Comparison of ENCODE assay signal across 5 fruit fly cellular contexts in the genomic region with DNA sequence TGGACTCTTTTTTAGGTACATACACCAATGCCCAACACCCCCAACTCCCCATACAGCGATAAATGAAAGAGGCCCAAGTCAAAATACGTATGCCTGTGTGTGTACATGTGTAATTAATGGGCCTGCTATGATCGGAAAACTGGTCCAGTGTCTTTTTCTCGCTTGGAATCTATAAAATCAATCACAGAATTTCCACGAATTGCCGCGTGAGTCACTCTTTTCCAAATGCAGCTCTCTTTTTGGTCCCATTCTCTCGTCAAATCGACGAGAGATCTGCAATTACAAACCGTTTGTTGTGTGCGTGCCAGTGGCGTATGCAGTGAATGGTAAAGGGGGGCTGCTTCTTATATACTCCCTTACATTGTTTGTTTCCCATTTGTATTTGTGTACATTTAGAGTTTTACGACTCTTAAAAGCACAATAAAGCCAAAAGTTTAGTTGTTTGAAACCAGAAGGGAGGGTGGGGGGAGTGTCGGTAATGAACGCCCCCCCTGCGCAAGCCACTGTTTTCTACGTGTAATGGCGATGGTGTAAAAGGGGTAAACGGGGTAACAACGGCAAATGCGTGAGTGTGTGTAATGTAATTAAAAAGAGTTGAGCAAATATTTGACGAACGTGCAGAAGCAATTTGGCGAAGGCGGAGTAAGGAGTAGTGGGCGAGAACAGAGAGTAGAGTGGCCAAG.
TF ChIP-seq lines count a peak whose summit lies in the region.

No protein-coding gene starts in this region.

TF ChIP-seq in whole organism, adult, 20 proteins besides CTCF, POLR2A, EP300 and RAD21 (continued from another document):
- no peak for TF ChIP-seq kay (GFP tag; lab: Kevin White, UChicago; ENCODE audit: borderline replicate concordance)
- peak; percentile 87 for TF ChIP-seq Hr96 (GFP tag; optimal IDR thresholded peaks at IDR 0.05; lab: Kevin White, UChicago)
- peak; percentile 7 for TF ChIP-seq cic (GFP tag; optimal IDR thresholded peaks at IDR 0.05; lab: Kevin White, UChicago)
- peak; percentile 83 for TF ChIP-seq CG1620 (GFP tag; optimal IDR thresholded peaks at IDR 0.05; lab: Kevin White, UChicago)

TF ChIP-seq in whole organism, embryonic, 481 proteins besides CTCF, POLR2A, EP300 and RAD21 (continued from another document and continues in another):
- TF ChIP-seq MTF-1 (GFP tag; optimal IDR thresholded peaks at IDR 0.05; lab: Kevin White, UChicago; ENCODE audit: borderline replicate concordance) (peak; percentile 77), Camta (GFP tag; optimal IDR thresholded peaks at IDR 0.05; lab: Kevin White, UChicago) (peak; percentile 89), zen (tag; optimal IDR thresholded peaks at IDR 0.05; lab: Kevin White, UChicago) (peak; percentile 92), CG15073 (GFP tag; optimal IDR thresholded peaks at IDR 0.05; lab: Kevin White, UChicago) (peak; percentile 67), CG10565 (GFP tag; optimal IDR thresholded peaks at IDR 0.05; lab: Kevin White, UChicago) (no peak), CkIIα-i1 (GFP tag; IDR thresholded peaks at IDR 0.05; lab: Robert Waterston, UW) (peak; percentile 80), Sox100B (GFP tag; optimal IDR thresholded peaks at IDR 0.05; lab: Kevin White, UChicago) (peak; percentile 88), CG1792 (GFP tag; optimal IDR thresholded peaks at IDR 0.05; lab: Kevin White, UChicago) (peak; percentile 91), MBD-R2 (GFP tag; IDR thresholded peaks at IDR 0.05; lab: Robert Waterston, UW) (peak; percentile 76), zf30C (GFP tag; optimal IDR thresholded peaks at IDR 0.05; lab: Kevin White, UChicago) (no peak), Atf6 (GFP tag; IDR thresholded peaks at IDR 0.05; lab: Robert Waterston, UW) (peak; percentile 91), wdn (GFP tag; IDR thresholded peaks at IDR 0.05; lab: Robert Waterston, UW) (peak; percentile 84), ranshi (GFP tag; IDR thresholded peaks at IDR 0.05; lab: Robert Waterston, UW) (peak; percentile 93), pfk (GFP tag; optimal IDR thresholded peaks at IDR 0.05; lab: Kevin White, UChicago) (no peak), CG4730 (GFP tag; IDR thresholded peaks at IDR 0.05; lab: Robert Waterston, UW) (peak; percentile 95), Lim3 (GFP tag; IDR thresholded peaks at IDR 0.05; lab: Robert Waterston, UW) (peak; percentile 86), fd102C (GFP tag; optimal IDR thresholded peaks at IDR 0.05; lab: Kevin White, UChicago) (peak; percentile 56), ham (GFP tag; IDR thresholded peaks at IDR 0.05; lab: Robert Waterston, UW) (peak; percentile 78), CG8944 (GFP tag; optimal IDR thresholded peaks at IDR 0.05; lab: Kevin White, UChicago) (peak; percentile 95), Lhr (GFP tag; optimal IDR thresholded peaks at IDR 0.05; lab: Kevin White, UChicago) (peak; percentile 81), CG4404 (GFP tag; IDR thresholded peaks at IDR 0.05; lab: Robert Waterston, UW) (peak; percentile 92), nerfin-2 (GFP tag; IDR thresholded peaks at IDR 0.05; lab: Robert Waterston, UW; ENCODE audit: partially characterized antibody) (no peak), HLH3B (GFP tag; IDR thresholded peaks at IDR 0.05; lab: Robert Waterston, UW) (peak; percentile 95), onecut (GFP tag; IDR thresholded peaks at IDR 0.05; lab: Robert Waterston, UW) (peak; percentile 89), pnt (GFP tag; optimal IDR thresholded peaks at IDR 0.05; lab: Kevin White, UChicago) (peak; percentile 95), NfI (GFP tag; optimal IDR thresholded peaks at IDR 0.05; lab: Kevin White, UChicago) (peak; percentile 92), btn (GFP tag; optimal IDR thresholded peaks at IDR 0.05; lab: Kevin White, UChicago) (peak; percentile 93), ac (GFP tag; optimal IDR thresholded peaks at IDR 0.05; lab: Kevin White, UChicago) (peak; percentile 83), CG4617 (GFP tag; optimal IDR thresholded peaks at IDR 0.05; lab: Kevin White, UChicago; ENCODE audit: borderline replicate concordance) (peak; percentile 86)

TF ChIP-seq in whole organism, prepupa, 60 proteins besides CTCF, POLR2A, EP300 and RAD21 (continued from another document and continues in another):
- TF ChIP-seq CG3919 (GFP tag; optimal IDR thresholded peaks at IDR 0.05; lab: Kevin White, UChicago), result peak; percentile 94
- TF ChIP-seq CG11762 (GFP tag; optimal IDR thresholded peaks at IDR 0.05; lab: Kevin White, UChicago; ENCODE audit: insufficient read depth), result peak; percentile 86
- TF ChIP-seq ss (GFP tag; optimal IDR thresholded peaks at IDR 0.05; lab: Kevin White, UChicago), result peak; percentile 89 to 91
- peak; percentile 91 for TF ChIP-seq CG8632 (GFP tag; optimal IDR thresholded peaks at IDR 0.05; lab: Kevin White, UChicago)
- peak; percentile 97 for TF ChIP-seq pdm3 (GFP tag; optimal IDR thresholded peaks at IDR 0.05; lab: Kevin White, UChicago)
- peak; percentile 94 for TF ChIP-seq Sox102F (GFP tag; optimal IDR thresholded peaks at IDR 0.05; lab: Kevin White, UChicago)
- peak; percentile 94 for TF ChIP-seq CG4318 (GFP tag; optimal IDR thresholded peaks at IDR 0.05; lab: Kevin White, UChicago)
- peak; percentile 88 for TF ChIP-seq spab (GFP tag; optimal IDR thresholded peaks at IDR 0.05; lab: Kevin White, UChicago)
- peak; percentile 91 for TF ChIP-seq CG10669 (GFP tag; optimal IDR thresholded peaks at IDR 0.05; lab: Kevin White, UChicago)
- TF ChIP-seq Eip75B (GFP tag; optimal IDR thresholded peaks at IDR 0.05; lab: Kevin White, UChicago), result peak; percentile 94
- peak; percentile 96 for TF ChIP-seq Hr4 (GFP tag; optimal IDR thresholded peaks at IDR 0.05; lab: Kevin White, UChicago)
- peak; percentile 92 for TF ChIP-seq Ets96B (tag; optimal IDR thresholded peaks at IDR 0.05; lab: Kevin White, UChicago)
- TF ChIP-seq CG6276 (GFP tag; optimal IDR thresholded peaks at IDR 0.05; lab: Kevin White, UChicago), result peak; percentile 93
- peak; percentile 95 for TF ChIP-seq CG6854 (GFP tag; optimal IDR thresholded peaks at IDR 0.05; lab: Kevin White, UChicago)
- peak; percentile 96 for TF ChIP-seq Sox14 (GFP tag; optimal IDR thresholded peaks at IDR 0.05; lab: Kevin White, UChicago)
- TF ChIP-seq vri (GFP tag; optimal IDR thresholded peaks at IDR 0.05; lab: Kevin White, UChicago), result peak; percentile 68
- TF ChIP-seq Eip93F (GFP tag; optimal IDR thresholded peaks at IDR 0.05; lab: Kevin White, UChicago), result peak; percentile 74
- peak; percentile 95 for TF ChIP-seq CG6792 (GFP tag; optimal IDR thresholded peaks at IDR 0.05; lab: Kevin White, UChicago)
- TF ChIP-seq CG31627 (GFP tag; optimal IDR thresholded peaks at IDR 0.05; lab: Kevin White, UChicago), result peak; percentile 96
- TF ChIP-seq salr (GFP tag; optimal IDR thresholded peaks at IDR 0.05; lab: Kevin White, UChicago), result peak; percentile 90 to 92
- TF ChIP-seq esn (GFP tag; optimal IDR thresholded peaks at IDR 0.05; lab: Kevin White, UChicago), result peak; percentile 95
- peak; percentile 98 for TF ChIP-seq Hr39 (GFP tag; optimal IDR thresholded peaks at IDR 0.05; lab: Kevin White, UChicago)
- peak; percentile 94 for TF ChIP-seq CG7368 (GFP tag; optimal IDR thresholded peaks at IDR 0.05; lab: Kevin White, UChicago)
- TF ChIP-seq Ets21C (GFP tag; optimal IDR thresholded peaks at IDR 0.05; lab: Kevin White, UChicago), result peak; percentile 95
- peak; percentile 95 for TF ChIP-seq topi (GFP tag; optimal IDR thresholded peaks at IDR 0.05; lab: Kevin White, UChicago)
- peak; percentile 92 for TF ChIP-seq Lpt (GFP tag; optimal IDR thresholded peaks at IDR 0.05; lab: Kevin White, UChicago)
- TF ChIP-seq CG15336 (GFP tag; IDR thresholded peaks at IDR 0.05; lab: Robert Waterston, UW), result peak; percentile 96
- peak; percentile 88 for TF ChIP-seq Hr38 (GFP tag; optimal IDR thresholded peaks at IDR 0.05; lab: Kevin White, UChicago)
- peak; percentile 97 for TF ChIP-seq CG6163 (GFP tag; IDR thresholded peaks at IDR 0.05; lab: Robert Waterston, UW)
- peak; percentile 95 for TF ChIP-seq CG11902 (GFP tag; optimal IDR thresholded peaks at IDR 0.05; lab: Kevin White, UChicago)

TF ChIP-seq in whole organism, pupa, 21 proteins besides CTCF, POLR2A, EP300 and RAD21 (continued from another document):
- peak; percentile 91 for TF ChIP-seq CG17806 (tag; optimal IDR thresholded peaks at IDR 0.05; lab: Kevin White, UChicago)
- peak; percentile 92 for TF ChIP-seq CG9948 (tag; optimal IDR thresholded peaks at IDR 0.05; lab: Kevin White, UChicago)
- TF ChIP-seq CG14655 (GFP tag; optimal IDR thresholded peaks at IDR 0.05; lab: Kevin White, UChicago), result peak; percentile 94

TF ChIP-seq in whole organism, wandering third instar larva, 38 proteins besides CTCF, POLR2A, EP300 and RAD21 (continued from another document):
- TF ChIP-seq dsf (GFP tag; optimal IDR thresholded peaks at IDR 0.05; lab: Kevin White, UChicago; ENCODE audit: borderline replicate concordance) (peak; percentile 6), N (GFP tag; optimal IDR thresholded peaks at IDR 0.05; lab: Kevin White, UChicago) (no peak), Rel (GFP tag; optimal IDR thresholded peaks at IDR 0.05; lab: Kevin White, UChicago) (no peak), Rel (tag; optimal IDR thresholded peaks at IDR 0.05; lab: Kevin White, UChicago) (peak; percentile 54), Mio (GFP tag; optimal IDR thresholded peaks at IDR 0.05; lab: Kevin White, UChicago) (no peak), Jra (GFP tag; optimal IDR thresholded peaks at IDR 0.05; lab: Kevin White, UChicago) (peak; percentile 77), lola (GFP tag; optimal IDR thresholded peaks at IDR 0.05; lab: Kevin White, UChicago) (no peak), CrebA (GFP tag; optimal IDR thresholded peaks at IDR 0.05; lab: Kevin White, UChicago; ENCODE audit: borderline replicate concordance) (no peak), Abd-B (GFP tag; optimal IDR thresholded peaks at IDR 0.05; lab: Kevin White, UChicago) (no peak), pan (optimal IDR thresholded peaks at IDR 0.05; lab: Kevin White, UChicago) (no peak), dl (GFP tag; optimal IDR thresholded peaks at IDR 0.05; lab: Kevin White, UChicago; ENCODE audit: insufficient read depth in 1 of 2, partially characterized antibody in 2 of 2) (no peak), CG9705 (GFP tag; optimal IDR thresholded peaks at IDR 0.05; lab: Kevin White, UChicago) (peak; percentile 77), OdsH (GFP tag; optimal IDR thresholded peaks at IDR 0.05; lab: Kevin White, UChicago) (peak; percentile 77), jim (GFP tag; optimal IDR thresholded peaks at IDR 0.05; lab: Kevin White, UChicago) (no peak), HLH106 (tag; optimal IDR thresholded peaks at IDR 0.05; lab: Kevin White, UChicago) (peak; percentile 90), Dfd (GFP tag; optimal IDR thresholded peaks at IDR 0.05; lab: Kevin White, UChicago) (no peak), Vsx2 (GFP tag; optimal IDR thresholded peaks at IDR 0.05; lab: Kevin White, UChicago; ENCODE audit: partially characterized antibody) (no peak), usp (GFP tag; optimal IDR thresholded peaks at IDR 0.05; lab: Kevin White, UChicago) (no peak), br (GFP tag; optimal IDR thresholded peaks at IDR 0.05; lab: Kevin White, UChicago) (peak; percentile 88)
